Worm (Caenorhabditis elegans) whole organism, young adult: Measurements from ENCODE around the gene scrm-5.

ENCODE experiments used
- B0261.1 ChIP-seq: sonication (generic microtip); optimal IDR thresholded peaks from 2 replicates; lab custom pipeline; 2016; ENCODE audit warnings: mild to moderate bottlenecking, missing genetic modification characterization, moderate library complexity, missing compliant biosample characterization
- F49E8.2 ChIP-seq: sonication (generic microtip); optimal IDR thresholded peaks from 3 replicates; lab custom pipeline; 2017; ENCODE audit warnings: missing genetic modification characterization, mild to moderate bottlenecking, missing compliant biosample characterization, antibody characterized with exemption, moderate library complexity; ENCODE audit not compliant: insufficient read depth
- K11D2.4 ChIP-seq: fragments of 200-800 bp; sonication (Bioruptor generic); IDR thresholded peaks from 2 replicates; pipeline ENCODE4 v1.3.6; 2022; ENCODE audit warnings: missing genetic modification reagents, missing genetic modification characterization, missing compliant biosample characterization
- T07F8.4 ChIP-seq: sonication (generic microtip); optimal IDR thresholded peaks from 2 replicates; lab custom pipeline; 2016; ENCODE audit warnings: mild to moderate bottlenecking, missing genetic modification characterization, moderate library complexity, missing compliant biosample characterization
- ceh-40 ChIP-seq: fragments of 200-800 bp; sonication (Bioruptor generic); IDR thresholded peaks from 2 replicates; pipeline ENCODE4 v1.3.6; 2022; ENCODE audit warnings: missing genetic modification characterization, missing compliant biosample characterization
- die-1 ChIP-seq: sonication (generic microtip); optimal IDR thresholded peaks from 2 replicates; lab custom pipeline; 2016; ENCODE audit warnings: missing genotype, mild to moderate bottlenecking, missing genetic modification characterization, missing compliant biosample characterization
- gei-17 ChIP-seq: fragments of 200-800 bp; sonication (Bioruptor generic); optimal IDR thresholded peaks from 2 replicates; lab custom pipeline; 2018; ENCODE audit warnings: mild to moderate bottlenecking, missing genetic modification characterization, missing compliant biosample characterization
- hmg-20 ChIP-seq: fragments of 200-800 bp; sonication (Bioruptor generic); IDR thresholded peaks from 2 replicates; pipeline ENCODE4 v1.3.6; 2022; ENCODE audit warnings: missing genetic modification reagents, missing genetic modification characterization, missing compliant biosample characterization
- lin-35 ChIP-seq, 3 experiments: fragments of 150-350 bp in 2 of 3; sonication (generic microtip) in 1 of 3; optimal IDR thresholded peaks; 2 replicates each; lab custom pipeline; 2014 to 2018; ENCODE audit warnings: missing biosample characterization in 3 of 3, missing genetic modification characterization in 3 of 3, missing genetic modification reagents in 3 of 3
- nhr-27 ChIP-seq: fragments of 200-800 bp; sonication (Bioruptor generic); optimal IDR thresholded peaks from 2 replicates; lab custom pipeline; 2018; ENCODE audit warnings: mild to moderate bottlenecking, missing genetic modification characterization, moderate library complexity, missing compliant biosample characterization
- pha-4 ChIP-seq: fragments of 150-350 bp; sonication (generic microtip); optimal IDR thresholded peaks from 2 replicates; lab custom pipeline; 2014; ENCODE audit warnings: missing biosample characterization, missing genetic modification reagents, missing genetic modification characterization
- repo-1 ChIP-seq: sonication (generic microtip); optimal IDR thresholded peaks from 2 replicates; lab custom pipeline; 2017; ENCODE audit warnings: mild to moderate bottlenecking, missing genetic modification characterization, missing compliant biosample characterization

ce11 chrIV:4152143-4152542 is 10.1 kb upstream of the scrm-5 start, which contains the start of the genes K08D10.10 and R07C12.1:
- TF ChIP-seq ceh-40 = no peak
- TF ChIP-seq B0261.1 (tag; lab: Kevin White, UChicago) = no peak
- TF ChIP-seq F49E8.2 = no peak
- no peak for TF ChIP-seq T07F8.4
- no peak for TF ChIP-seq gei-17
- TF ChIP-seq die-1 (tag; lab: Kevin White, UChicago) = no peak
- no peak for TF ChIP-seq lin-35 (GFP tag; optimal IDR thresholded peaks at IDR 0.05; lab: Kevin White, UChicago)
- no peak for TF ChIP-seq hmg-20 (GFP tag; lab: Robert Waterston, UW)
- no peak for TF ChIP-seq K11D2.4 (GFP tag; lab: Robert Waterston, UW)
- no peak for TF ChIP-seq pha-4 (tag; lab: Kevin White, UChicago)
- TF ChIP-seq nhr-27 = no peak
- no peak for TF ChIP-seq repo-1
